Worm (Caenorhabditis elegans) whole organism, late embryonic: ENCODE measurements around the gene eif-3.F.

Source experiments
- Y22D7AL.16 ChIP-seq: sonication (generic microtip); optimal IDR thresholded peaks from 2 replicates; lab custom pipeline; 2016; ENCODE audit warnings: missing genetic modification characterization, missing compliant biosample characterization
- ama-1 ChIP-seq: fragments of 150-350 bp; optimal IDR thresholded peaks from 2 replicates; lab custom pipeline; 2014
- elt-2 ChIP-seq: sonication (generic microtip); optimal IDR thresholded peaks from 2 replicates; lab custom pipeline; 2016; ENCODE audit warnings: missing genetic modification reagents, missing genetic modification characterization, missing compliant biosample characterization
- ets-4 ChIP-seq: sonication (generic microtip); optimal IDR thresholded peaks from 2 replicates; lab custom pipeline; 2016; ENCODE audit warnings: missing genetic modification characterization, missing compliant biosample characterization
- lin-11 ChIP-seq: fragments of 200-800 bp; sonication (Bioruptor generic); optimal IDR thresholded peaks from 2 replicates; lab custom pipeline; 2018; ENCODE audit warnings: mild to moderate bottlenecking, missing genetic modification characterization, missing compliant biosample characterization
- pag-3 ChIP-seq: sonication (generic microtip); optimal IDR thresholded peaks from 2 replicates; lab custom pipeline; 2016; ENCODE audit warnings: missing compliant biosample characterization, missing genetic modification characterization, borderline replicate concordance
- pha-2 ChIP-seq: sonication (generic microtip); optimal IDR thresholded peaks from 2 replicates; lab custom pipeline; 2017; ENCODE audit warnings: mild to moderate bottlenecking, missing genetic modification characterization, missing compliant biosample characterization
- tbx-2 ChIP-seq: sonication (generic microtip); optimal IDR thresholded peaks from 2 replicates; lab custom pipeline; 2016; ENCODE audit warnings: missing genetic modification characterization, missing compliant biosample characterization
- unc-55 ChIP-seq: sonication (generic microtip); optimal IDR thresholded peaks from 2 replicates; lab custom pipeline; 2017; ENCODE audit warnings: missing biosample characterization, missing genetic modification reagents, missing genetic modification characterization

- peak; percentile 31 for TF ChIP-seq tbx-2
- TF ChIP-seq pha-2, result no peak
- TF ChIP-seq lin-11 (tag; lab: Kevin White, UChicago), result no peak
- no peak for TF ChIP-seq ets-4 (tag; lab: Kevin White, UChicago)
- no peak for TF ChIP-seq Y22D7AL.16
- TF ChIP-seq ama-1, result no peak
- no peak for TF ChIP-seq unc-55 (GFP tag; lab: Kevin White, UChicago)
- TF ChIP-seq pag-3 (tag; lab: Kevin White, UChicago), result no peak
- no peak for TF ChIP-seq elt-2 (tag; lab: Kevin White, UChicago)
These were observed 46.9 kb upstream of the eif-3.F start for ce11 chrII:9284358-9285170.
